Fruit fly (Drosophila melanogaster) whole organism, prepupa: Measurements from ENCODE around the gene CG10959.

ENCODE experiments used
- Blimp-1 ChIP-seq: fragments of 200-800 bp; sonication (Bioruptor generic); optimal IDR thresholded peaks from 3 replicates; lab custom pipeline; 2017; ENCODE audit warnings: missing biosample characterization, missing genetic modification characterization, mild to moderate bottlenecking, moderate library complexity, missing genetic modification reagents
- CG10631 ChIP-seq: fragments of 200-800 bp; sonication (Bioruptor generic); optimal IDR thresholded peaks from 2 replicates; lab custom pipeline; 2016; ENCODE audit warnings: missing biosample characterization, missing genetic modification characterization
- CG10669 ChIP-seq: fragments of 200-800 bp; sonication (Bioruptor generic); optimal IDR thresholded peaks from 3 replicates; lab custom pipeline; 2018; ENCODE audit warnings: missing biosample characterization, mild to moderate bottlenecking, missing genetic modification characterization, moderate library complexity
- CG11294 ChIP-seq: fragments of 200-800 bp; sonication (Bioruptor generic); IDR thresholded peaks from 2 replicates; pipeline ENCODE4 v1.3.6; 2022; ENCODE audit warnings: missing biosample characterization, missing genetic modification characterization
- CG15336 ChIP-seq: fragments of 200-800 bp; sonication (Bioruptor generic); IDR thresholded peaks from 2 replicates; pipeline ENCODE4 v1.3.6; 2022; ENCODE audit warnings: missing biosample characterization, missing genetic modification characterization
- CG1621 ChIP-seq: fragments of 200-800 bp; sonication (Bioruptor generic); optimal IDR thresholded peaks from 3 replicates; lab custom pipeline; 2018; ENCODE audit warnings: missing biosample characterization, mild to moderate bottlenecking, missing genetic modification characterization
- CG31627 ChIP-seq: fragments of 200-800 bp; sonication (Bioruptor generic); optimal IDR thresholded peaks from 3 replicates; lab custom pipeline; 2016; ENCODE audit warnings: missing biosample characterization, missing genetic modification characterization
- CG32006 ChIP-seq: fragments of 200-800 bp; sonication (Bioruptor generic); optimal IDR thresholded peaks from 3 replicates; lab custom pipeline; 2017; ENCODE audit warnings: missing biosample characterization, mild to moderate bottlenecking, missing genetic modification characterization
- CG3919 ChIP-seq: fragments of 200-800 bp; sonication (Bioruptor generic); optimal IDR thresholded peaks from 3 replicates; lab custom pipeline; 2016; ENCODE audit warnings: missing biosample characterization, missing genetic modification characterization
- CG4318 ChIP-seq: fragments of 200-800 bp; sonication (Bioruptor generic); optimal IDR thresholded peaks from 3 replicates; lab custom pipeline; 2017; ENCODE audit warnings: missing biosample characterization, mild to moderate bottlenecking, missing genetic modification characterization
- CG6163 ChIP-seq: fragments of 200-800 bp; sonication (Bioruptor generic); IDR thresholded peaks from 3 replicates; pipeline ENCODE4 v1.3.6; 2022; ENCODE audit warnings: missing biosample characterization, missing genetic modification characterization
- CG6276 ChIP-seq: fragments of 200-800 bp; sonication (Bioruptor generic); optimal IDR thresholded peaks from 2 replicates; lab custom pipeline; 2017; ENCODE audit warnings: missing biosample characterization, mild to moderate bottlenecking, missing genetic modification characterization
- CG6792 ChIP-seq: fragments of 200-800 bp; sonication (Bioruptor generic); optimal IDR thresholded peaks from 3 replicates; lab custom pipeline; 2016; ENCODE audit warnings: missing biosample characterization, missing genetic modification characterization
- CG6854 ChIP-seq: fragments of 200-800 bp; sonication (Bioruptor generic); optimal IDR thresholded peaks from 2 replicates; lab custom pipeline; 2017; ENCODE audit warnings: missing biosample characterization, mild to moderate bottlenecking, missing genetic modification characterization
- CG7368 ChIP-seq: fragments of 200-800 bp; sonication (Bioruptor generic); optimal IDR thresholded peaks from 3 replicates; lab custom pipeline; 2016; ENCODE audit warnings: missing biosample characterization, missing genetic modification characterization
- CG8119 ChIP-seq: fragments of 200-800 bp; sonication (Bioruptor generic); IDR thresholded peaks from 3 replicates; pipeline ENCODE4 v1.3.6; 2022; ENCODE audit warnings: missing biosample characterization, missing genetic modification characterization
- CG9139 ChIP-seq: fragments of 200-800 bp; sonication (Bioruptor generic); optimal IDR thresholded peaks from 3 replicates; lab custom pipeline; 2017; ENCODE audit warnings: missing biosample characterization, mild to moderate bottlenecking, missing genetic modification characterization
- Eip75B ChIP-seq: fragments of 200-800 bp; sonication (Bioruptor generic); optimal IDR thresholded peaks from 3 replicates; lab custom pipeline; 2016; ENCODE audit warnings: missing biosample characterization, missing genetic modification characterization
- Eip78C ChIP-seq: fragments of 200-800 bp; sonication (Bioruptor generic); peaks from one replicate; lab custom pipeline; 2016; ENCODE audit warnings: missing biosample characterization, missing genetic modification characterization
- Ets21C ChIP-seq: fragments of 200-800 bp; sonication (Bioruptor generic); optimal IDR thresholded peaks from 3 replicates; lab custom pipeline; 2016; ENCODE audit warnings: missing biosample characterization, missing genetic modification characterization
- Ets96B ChIP-seq: fragments of 200-800 bp; optimal IDR thresholded peaks from 2 replicates; lab custom pipeline; 2019; ENCODE audit warnings: missing biosample characterization, mild to moderate bottlenecking, missing genetic modification characterization, moderate library complexity
- Gug ChIP-seq: fragments of 200-800 bp; sonication (Bioruptor generic); IDR thresholded peaks from 2 replicates; pipeline ENCODE4 v1.3.6; 2022; ENCODE audit warnings: missing biosample characterization, missing genetic modification characterization
- Hr39 ChIP-seq: fragments of 200-800 bp; sonication (Bioruptor generic); optimal IDR thresholded peaks from 2 replicates; lab custom pipeline; 2016; ENCODE audit warnings: missing biosample characterization, missing genetic modification characterization
- Hr4 ChIP-seq: fragments of 200-800 bp; sonication (Bioruptor generic); optimal IDR thresholded peaks from 3 replicates; lab custom pipeline; 2016; ENCODE audit warnings: missing biosample characterization, missing genetic modification characterization
- Met ChIP-seq: fragments of 200-800 bp; sonication (Bioruptor generic); optimal IDR thresholded peaks from 3 replicates; lab custom pipeline; 2016; ENCODE audit warnings: missing biosample characterization, missing genetic modification characterization
- Smox ChIP-seq: fragments of 200-800 bp; sonication (Bioruptor generic); optimal IDR thresholded peaks from 3 replicates; lab custom pipeline; 2016; ENCODE audit warnings: missing biosample characterization, missing genetic modification characterization
- Sox102F ChIP-seq: fragments of 200-800 bp; sonication (Bioruptor generic); optimal IDR thresholded peaks from 2 replicates; lab custom pipeline; 2016; ENCODE audit warnings: missing biosample characterization, mild to moderate bottlenecking, missing genetic modification characterization
- Sox15 ChIP-seq: fragments of 200-800 bp; sonication (Bioruptor generic); optimal IDR thresholded peaks from 3 replicates; lab custom pipeline; 2016; ENCODE audit warnings: missing biosample characterization, missing genetic modification characterization
- achi ChIP-seq: fragments of 200-800 bp; sonication (Bioruptor generic); optimal IDR thresholded peaks from 3 replicates; lab custom pipeline; 2016; ENCODE audit warnings: missing biosample characterization, missing genetic modification characterization
- acj6 ChIP-seq: fragments of 200-800 bp; sonication (Bioruptor generic); optimal IDR thresholded peaks from 3 replicates; lab custom pipeline; 2016; ENCODE audit warnings: missing biosample characterization, missing genetic modification characterization
- cyc ChIP-seq: fragments of 200-800 bp; sonication (Bioruptor generic); optimal IDR thresholded peaks from 3 replicates; lab custom pipeline; 2016; ENCODE audit warnings: missing biosample characterization, missing genetic modification characterization
- dac ChIP-seq: fragments of 200-800 bp; sonication (Bioruptor generic); optimal IDR thresholded peaks from 2 replicates; lab custom pipeline; 2017; ENCODE audit warnings: missing biosample characterization, mild to moderate bottlenecking, missing genetic modification characterization
- eg ChIP-seq: fragments of 200-800 bp; sonication (Bioruptor generic); IDR thresholded peaks from 3 replicates; pipeline ENCODE4 v1.3.6; 2022; ENCODE audit warnings: missing biosample characterization, missing genetic modification characterization
- esn ChIP-seq: fragments of 200-800 bp; sonication (Bioruptor generic); optimal IDR thresholded peaks from 2 replicates; lab custom pipeline; 2016; ENCODE audit warnings: missing biosample characterization, mild to moderate bottlenecking, missing genetic modification characterization, moderate library complexity
- fd59A ChIP-seq: fragments of 200-800 bp; sonication (Bioruptor generic); optimal IDR thresholded peaks from 2 replicates; lab custom pipeline; 2017; ENCODE audit warnings: missing biosample characterization, mild to moderate bottlenecking, missing genetic modification characterization, missing genetic modification reagents
- fkh ChIP-seq: fragments of 200-800 bp; sonication (Bioruptor generic); optimal IDR thresholded peaks from 3 replicates; lab custom pipeline; 2017; ENCODE audit warnings: missing biosample characterization, mild to moderate bottlenecking, missing genetic modification characterization, moderate library complexity
- lz ChIP-seq: fragments of 200-800 bp; sonication (Bioruptor generic); optimal IDR thresholded peaks from 3 replicates; lab custom pipeline; 2016; ENCODE audit warnings: missing biosample characterization, missing genetic modification characterization
- pdm3 ChIP-seq: fragments of 200-800 bp; sonication (Bioruptor generic); optimal IDR thresholded peaks from 3 replicates; lab custom pipeline; 2016; ENCODE audit warnings: missing biosample characterization, missing genetic modification characterization
- salr ChIP-seq, 2 experiments: fragments of 200-800 bp; sonication (Bioruptor generic); optimal IDR thresholded peaks; 3 replicates each; lab custom pipeline; 2016 to 2018; ENCODE audit warnings: missing biosample characterization in 2 of 2, missing genetic modification characterization in 2 of 2, mild to moderate bottlenecking in 1 of 2
- ss ChIP-seq, 2 experiments: fragments of 200-800 bp; sonication (Bioruptor generic); optimal IDR thresholded peaks; 2 replicates in 1 of 2; 3 replicates in 1 of 2; lab custom pipeline; 2017 to 2018; ENCODE audit warnings: mild to moderate bottlenecking in 2 of 2, missing biosample characterization in 2 of 2, missing genetic modification characterization in 2 of 2, moderate library complexity in 1 of 2
- svp ChIP-seq: fragments of 200-800 bp; sonication (Bioruptor generic); peaks from one replicate; lab custom pipeline; 2016; ENCODE audit warnings: missing biosample characterization, missing genetic modification characterization
- topi ChIP-seq: fragments of 200-800 bp; sonication (Bioruptor generic); optimal IDR thresholded peaks from 3 replicates; lab custom pipeline; 2016; ENCODE audit warnings: missing biosample characterization, missing genetic modification characterization
- vri ChIP-seq: fragments of 200-800 bp; sonication (Bioruptor generic); optimal IDR thresholded peaks from 3 replicates; lab custom pipeline; 2016; ENCODE audit warnings: missing biosample characterization, mild to moderate bottlenecking, missing genetic modification characterization

Gene CG10959

DNA sequence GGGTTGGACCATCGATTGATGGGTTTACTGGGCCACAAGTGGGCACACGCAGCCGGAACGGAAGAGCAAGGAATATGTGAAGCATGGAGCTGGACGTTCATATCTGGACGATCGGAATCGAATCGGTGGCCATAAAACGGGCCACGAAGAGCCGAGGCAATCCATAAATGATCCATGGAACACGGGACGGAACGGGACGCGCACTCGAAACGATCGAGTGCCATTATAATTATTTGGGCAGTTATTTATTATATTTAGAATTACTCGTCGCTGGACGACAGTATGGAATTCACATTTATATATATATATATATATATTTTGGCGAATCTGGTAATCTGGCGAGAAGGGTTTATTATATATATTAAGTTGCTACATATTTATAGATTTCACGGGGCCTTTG is 40.6 kb upstream of the CG10959 start:
- TF ChIP-seq CG7368 (GFP tag; lab: Kevin White, UChicago): no peak

DNA sequence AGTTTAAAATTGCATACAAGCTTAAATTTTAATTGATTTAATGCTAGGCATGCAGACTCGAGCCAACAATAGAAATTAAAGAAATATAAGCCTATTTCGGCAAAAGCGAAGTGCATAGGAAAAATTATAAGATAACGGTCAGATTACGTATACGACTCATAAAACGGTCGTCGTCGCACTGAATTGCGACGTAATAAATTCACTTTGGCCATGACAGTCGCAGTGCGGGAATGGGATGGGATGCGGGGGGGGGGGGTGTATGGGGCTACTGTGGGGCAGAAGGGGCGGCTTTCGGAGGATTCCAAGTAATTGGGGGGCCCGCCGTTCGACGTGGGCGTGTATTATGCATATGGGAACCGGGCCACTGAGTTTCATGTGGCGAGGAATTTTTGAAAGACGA is 37.6 kb upstream of the CG10959 start:
- peak; percentile 76 for TF ChIP-seq vri
- no peak for TF ChIP-seq salr (GFP tag; optimal IDR thresholded peaks at IDR 0.05; lab: Kevin White, UChicago)
- no peak for TF ChIP-seq Ets21C (GFP tag; lab: Kevin White, UChicago)

DNA sequence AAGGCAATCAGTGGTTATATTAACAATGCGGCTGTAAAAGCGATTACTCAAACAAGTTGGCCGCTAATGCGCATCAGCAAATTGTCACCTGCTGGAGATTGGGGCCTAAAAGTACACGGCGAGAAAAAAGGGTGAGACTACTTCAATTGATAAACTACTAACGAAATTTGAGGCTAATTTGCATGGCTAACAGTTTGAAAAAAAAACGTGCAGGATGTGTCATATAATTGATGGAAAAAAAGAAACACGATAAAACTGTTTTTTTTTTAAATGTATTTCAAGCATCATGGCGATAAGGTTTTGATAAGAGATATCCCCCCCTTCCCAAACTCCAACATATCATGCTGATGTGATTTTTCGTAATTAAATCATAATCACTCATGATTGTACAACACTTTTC is 35.9 kb upstream of the CG10959 start:
- TF ChIP-seq Ets96B (tag; lab: Kevin White, UChicago) (no peak), Eip78C (GFP tag; lab: Kevin White, UChicago) (peak; percentile 59), CG10669 (GFP tag; lab: Kevin White, UChicago) (no peak), Met (GFP tag; lab: Kevin White, UChicago) (peak; percentile 2), CG6792 (no peak), svp (GFP tag; lab: Kevin White, UChicago) (peak; percentile 51), lz (GFP tag; lab: Kevin White, UChicago) (peak; percentile 10), ss (GFP tag; optimal IDR thresholded peaks at IDR 0.05; lab: Kevin White, UChicago) (no peak), esn (peak; percentile 8)

DNA sequence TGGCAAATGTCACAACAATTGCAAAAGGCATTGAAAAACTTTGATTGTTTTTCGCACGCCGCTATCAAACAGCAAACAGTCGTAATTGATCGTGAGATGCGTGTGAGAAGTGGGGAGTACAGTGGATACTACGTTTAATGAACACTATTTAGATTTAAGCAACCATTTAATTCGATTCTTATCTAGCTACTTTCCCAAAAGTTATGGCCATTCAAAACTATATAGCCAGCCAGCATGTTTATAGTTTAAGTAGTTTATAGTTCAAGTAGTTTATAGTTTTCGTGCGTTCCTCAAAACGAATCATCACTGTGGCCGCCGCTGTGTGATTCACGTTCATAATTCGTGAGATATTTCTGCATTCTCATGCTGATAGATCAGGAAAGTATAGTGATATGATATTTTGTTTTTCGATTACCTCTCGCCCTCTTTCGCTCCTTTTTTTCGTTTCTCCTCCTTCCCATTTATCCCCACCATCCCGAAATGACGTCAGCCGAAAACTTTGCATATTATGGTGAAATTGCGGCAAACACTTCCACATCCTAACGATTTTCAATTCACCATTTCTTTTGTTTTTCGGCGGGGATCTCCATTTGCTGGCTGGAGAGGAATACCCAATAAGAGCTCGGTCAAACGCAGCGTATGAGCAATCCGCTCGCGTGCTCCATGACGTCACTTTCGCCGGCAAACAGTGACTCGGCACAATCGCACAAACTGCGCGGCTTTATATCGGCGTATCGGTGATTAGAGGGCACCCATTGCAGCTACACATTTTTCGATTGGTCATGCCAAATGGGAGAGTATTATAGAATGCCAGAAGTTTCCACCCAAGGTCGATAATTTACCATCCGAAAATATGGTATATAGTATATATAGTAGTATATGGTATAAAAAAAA is 35.0 kb upstream of the CG10959 start:
- TF ChIP-seq CG9139 (GFP tag; lab: Kevin White, UChicago): no peak
- TF ChIP-seq dac (GFP tag; lab: Kevin White, UChicago): no peak
- TF ChIP-seq CG32006 (GFP tag; lab: Kevin White, UChicago): peak; percentile 6
- 0 out of 2 replicates have a peak, but pooled peaks have one; percentile 16 for TF ChIP-seq CG15336
- TF ChIP-seq fkh: peak; percentile 31
- TF ChIP-seq salr (GFP tag; optimal IDR thresholded peaks at IDR 0.05; lab: Kevin White, UChicago): no peak
- peak; percentile 0 for TF ChIP-seq CG6792
- TF ChIP-seq Hr39 (GFP tag; lab: Kevin White, UChicago): peak; percentile 25
- peak; percentile 3 for TF ChIP-seq CG31627 (GFP tag; lab: Kevin White, UChicago)
- TF ChIP-seq topi: peak; percentile 21
- peak; percentile 28; the same call in 1 of the 3 replicates for TF ChIP-seq eg
- peak; percentile 3 for TF ChIP-seq Met (GFP tag; lab: Kevin White, UChicago)
- TF ChIP-seq acj6 (GFP tag; lab: Kevin White, UChicago): peak; percentile 15
- no peak for TF ChIP-seq CG1621 (tag; lab: Kevin White, UChicago)
- peak; percentile 50; the same call in 1 of the 2 replicates for TF ChIP-seq CG11294 (GFP tag; lab: Robert Waterston, UW)
- peak; percentile 17 for TF ChIP-seq CG10631
- peak; percentile 36 for TF ChIP-seq pdm3 (GFP tag; lab: Kevin White, UChicago)
- no peak for TF ChIP-seq CG3919 (GFP tag; lab: Kevin White, UChicago)
- TF ChIP-seq CG10669 (GFP tag; lab: Kevin White, UChicago): no peak
- TF ChIP-seq achi (GFP tag; lab: Kevin White, UChicago): peak; percentile 5
- TF ChIP-seq esn: peak; percentile 15
- no peak for TF ChIP-seq CG4318
- TF ChIP-seq CG6276 (GFP tag; lab: Kevin White, UChicago): no peak
- peak; percentile 13 for TF ChIP-seq cyc
- no peak for TF ChIP-seq CG8119 (GFP tag; lab: Robert Waterston, UW)
- TF ChIP-seq Eip75B (GFP tag; lab: Kevin White, UChicago): no peak
- no peak for TF ChIP-seq Blimp-1
- no peak for TF ChIP-seq Gug (GFP tag; lab: Robert Waterston, UW)
- TF ChIP-seq Eip78C (GFP tag; lab: Kevin White, UChicago): peak; percentile 54
- 0 out of 3 replicates have a peak, but pooled peaks have one; percentile 17 for TF ChIP-seq CG6163 (GFP tag; lab: Robert Waterston, UW)
- TF ChIP-seq CG6854 (GFP tag; lab: Kevin White, UChicago): no peak
- TF ChIP-seq Ets21C (GFP tag; lab: Kevin White, UChicago): no peak
- no peak for TF ChIP-seq Smox (GFP tag; lab: Kevin White, UChicago)
- no peak for TF ChIP-seq Sox15 (GFP tag; lab: Kevin White, UChicago)
- peak; percentile 31 for TF ChIP-seq svp (GFP tag; lab: Kevin White, UChicago)
- no peak for TF ChIP-seq Sox102F (GFP tag; lab: Kevin White, UChicago)
- peak; percentile 30 for TF ChIP-seq lz (GFP tag; lab: Kevin White, UChicago)
- no peak for TF ChIP-seq fd59A (GFP tag; lab: Kevin White, UChicago)
- peak; percentile 24 for TF ChIP-seq Hr4
- TF ChIP-seq, all 60 proteins: peak for 21
